Fruit fly (Drosophila melanogaster): Measurements from ENCODE around the gene CG13063.

CG13063 gene

dm6 chr3L:16339873-16340272 is 33.5 kb downstream of the CG13063 start:
- TF ChIP-seq CG4496 (GFP tag; IDR thresholded peaks at IDR 0.05) (no peak), CG12605 (GFP tag; IDR thresholded peaks at IDR 0.05) (no peak), CG15710 (tag; optimal IDR thresholded peaks at IDR 0.05) (no peak), CG13204 (GFP tag; optimal IDR thresholded peaks at IDR 0.05) (no peak), EcR (GFP tag; optimal IDR thresholded peaks at IDR 0.05) (peak; percentile 35), Pif1A (GFP tag; optimal IDR thresholded peaks at IDR 0.05) (no peak)

- no peak for TF ChIP-seq EcR (GFP tag; optimal IDR thresholded peaks at IDR 0.05)
Measured at dm6 chr3L:16346023-16346422, 39.6 kb downstream of the CG13063 start, which contains the start of gene CG33257. CG33257 (plus strand) TSS chr3L:16346323.

- TF ChIP-seq gl (tag; optimal IDR thresholded peaks at IDR 0.05) (no peak), CG8159 (tag; optimal IDR thresholded peaks at IDR 0.05) (no peak), Ets98B (GFP tag; IDR thresholded peaks at IDR 0.05) (no peak), rn (GFP tag; IDR thresholded peaks at IDR 0.05) (no peak), CG4496 (GFP tag; IDR thresholded peaks at IDR 0.05) (no peak), CG8301 (tag; optimal IDR thresholded peaks at IDR 0.05) (no peak), EcR (GFP tag; optimal IDR thresholded peaks at IDR 0.05) (no peak), Pif1A (GFP tag; optimal IDR thresholded peaks at IDR 0.05) (no peak), CG14655 (GFP tag; optimal IDR thresholded peaks at IDR 0.05) (no peak)
Measured at dm6 chr3L:16347914-16348313, 41.5 kb downstream of the CG13063 start, which contains the start of gene mRpS34. mRpS34 (plus strand) TSS chr3L:16348074.

- TF ChIP-seq CG17806 (tag; optimal IDR thresholded peaks at IDR 0.05) = no peak
- no peak for TF ChIP-seq Pif1B (GFP tag; optimal IDR thresholded peaks at IDR 0.05)
- no peak for TF ChIP-seq CG10348 (GFP tag; IDR thresholded peaks at IDR 0.05)
- TF ChIP-seq EcR (GFP tag; optimal IDR thresholded peaks at IDR 0.05) = no peak
- TF ChIP-seq Ets98B (GFP tag; IDR thresholded peaks at IDR 0.05) = no peak
Measured at dm6 chr3L:16349686-16350085, 43.3 kb downstream of the CG13063 start.

dm6 chr3L:16351770-16352429 is 45.5 kb downstream of the CG13063 start, which contains the start of the genes Golgin104 and Tcs3:
Golgin104 (minus strand) TSS chr3L:16351951.
Tcs3 (plus strand) TSS chr3L:16351991.
- no peak; the same call in 2 of the 3 replicates for TF ChIP-seq fd96Ca (GFP tag; IDR thresholded peaks at IDR 0.05)
- TF ChIP-seq CG34367 (tag; optimal IDR thresholded peaks at IDR 0.05) = no peak
- TF ChIP-seq EcR (GFP tag; optimal IDR thresholded peaks at IDR 0.05) = no peak
- no peak for TF ChIP-seq CG15710 (tag; optimal IDR thresholded peaks at IDR 0.05)
- TF ChIP-seq CG8301 (tag; optimal IDR thresholded peaks at IDR 0.05) = no peak
- no peak for TF ChIP-seq Pif1B (GFP tag; optimal IDR thresholded peaks at IDR 0.05)
- no peak for TF ChIP-seq CG17806 (tag; optimal IDR thresholded peaks at IDR 0.05)
- TF ChIP-seq CG14655 (GFP tag; optimal IDR thresholded peaks at IDR 0.05) = no peak
- no peak for TF ChIP-seq CG32121 (GFP tag; IDR thresholded peaks at IDR 0.05)
- no peak for TF ChIP-seq rn (GFP tag; IDR thresholded peaks at IDR 0.05)
- TF ChIP-seq Pif1A (GFP tag; optimal IDR thresholded peaks at IDR 0.05) = no peak

- TF ChIP-seq D1 (tag; optimal IDR thresholded peaks at IDR 0.05) (no peak), CG4496 (GFP tag; IDR thresholded peaks at IDR 0.05) (no peak), Pif1B (GFP tag; optimal IDR thresholded peaks at IDR 0.05) (no peak), CG13204 (GFP tag; optimal IDR thresholded peaks at IDR 0.05) (no peak), fd96Ca (GFP tag; IDR thresholded peaks at IDR 0.05) (no peak), Ets98B (GFP tag; IDR thresholded peaks at IDR 0.05) (no peak), rn (GFP tag; IDR thresholded peaks at IDR 0.05) (no peak), CG15710 (tag; optimal IDR thresholded peaks at IDR 0.05) (no peak), EcR (GFP tag; optimal IDR thresholded peaks at IDR 0.05) (no peak), Snoo (tag; optimal IDR thresholded peaks at IDR 0.05) (no peak), CG12605 (GFP tag; IDR thresholded peaks at IDR 0.05) (no peak), CG32121 (GFP tag; IDR thresholded peaks at IDR 0.05) (no peak), CG9948 (tag; optimal IDR thresholded peaks at IDR 0.05) (no peak), Pif1A (GFP tag; optimal IDR thresholded peaks at IDR 0.05) (no peak), CG8159 (tag; optimal IDR thresholded peaks at IDR 0.05) (no peak), CG10348 (GFP tag; IDR thresholded peaks at IDR 0.05) (no peak), CG34367 (tag; optimal IDR thresholded peaks at IDR 0.05) (no peak)
Measured at dm6 chr3L:16354197-16354596, 47.8 kb downstream of the CG13063 start, which contains the start of gene Pdh. Pdh (minus strand) TSS chr3L:16354297.

- 0 out of 3 replicates have a peak, but pooled peaks have one; percentile 9 for TF ChIP-seq fd96Ca (GFP tag; IDR thresholded peaks at IDR 0.05)
- no peak for TF ChIP-seq CG15710 (tag; optimal IDR thresholded peaks at IDR 0.05)
Measured at dm6 chr3L:16356171-16356765, 49.9 kb downstream of the CG13063 start.
